Fruit fly (Drosophila melanogaster) whole organism, adult: ENCODE measurements around the gene RpS15Aa.

Experiments used
- CG11617 ChIP-seq: fragments of 200-800 bp; sonication (Bioruptor generic); optimal IDR thresholded peaks from 2 replicates; lab custom pipeline; 2017; ENCODE audit warnings: mild to moderate bottlenecking, missing biosample characterization, missing genetic modification reagents, missing genetic modification characterization
- CG12768 ChIP-seq: fragments of 200-800 bp; sonication (Bioruptor generic); optimal IDR thresholded peaks from 2 replicates; lab custom pipeline; 2017; ENCODE audit warnings: missing biosample characterization, missing genetic modification characterization, mild to moderate bottlenecking, moderate library complexity, missing genetic modification reagents
- CG14711 ChIP-seq: fragments of 200-800 bp; sonication (Bioruptor generic); optimal IDR thresholded peaks from 2 replicates; lab custom pipeline; 2018; ENCODE audit warnings: missing biosample characterization, mild to moderate bottlenecking, missing genetic modification characterization, moderate library complexity
- CG1620 ChIP-seq: fragments of 200-800 bp; sonication (Bioruptor generic); optimal IDR thresholded peaks from 2 replicates; lab custom pipeline; 2016; ENCODE audit warnings: missing biosample characterization, missing genetic modification characterization
- CG33017 ChIP-seq: fragments of 200-800 bp; sonication (Bioruptor generic); optimal IDR thresholded peaks from 2 replicates; lab custom pipeline; 2018; ENCODE audit warnings: missing biosample characterization, mild to moderate bottlenecking, missing genetic modification characterization, moderate library complexity
- CG5204 ChIP-seq: fragments of 200-800 bp; sonication (Bioruptor generic); optimal IDR thresholded peaks from 2 replicates; lab custom pipeline; 2016; ENCODE audit warnings: missing biosample characterization, missing genetic modification characterization
- CG7045 ChIP-seq: fragments of 200-800 bp; sonication (Bioruptor generic); optimal IDR thresholded peaks from 2 replicates; lab custom pipeline; 2017; ENCODE audit warnings: missing biosample characterization, mild to moderate bottlenecking, missing genetic modification characterization
- CG7101 ChIP-seq: fragments of 200-800 bp; sonication (Bioruptor generic); optimal IDR thresholded peaks from 2 replicates; lab custom pipeline; 2018; ENCODE audit warnings: missing biosample characterization, mild to moderate bottlenecking, missing genetic modification characterization, moderate library complexity
- Clk ChIP-seq: fragments of 200-800 bp; sonication (Bioruptor generic); optimal IDR thresholded peaks from 2 replicates; lab custom pipeline; 2017; ENCODE audit warnings: missing biosample characterization, missing genetic modification characterization
- Crg-1 ChIP-seq: fragments of 200-800 bp; sonication (Bioruptor generic); optimal IDR thresholded peaks from 2 replicates; lab custom pipeline; 2016; ENCODE audit warnings: missing biosample characterization, missing genetic modification characterization
- Hr96 ChIP-seq: fragments of 200-800 bp; sonication (Bioruptor generic); optimal IDR thresholded peaks from 2 replicates; lab custom pipeline; 2016; ENCODE audit warnings: missing biosample characterization, missing genetic modification characterization
- Mnt ChIP-seq: fragments of 200-800 bp; sonication (Bioruptor generic); optimal IDR thresholded peaks from 2 replicates; lab custom pipeline; 2016; ENCODE audit warnings: missing biosample characterization, mild to moderate bottlenecking, missing genetic modification characterization
- bab1 ChIP-seq: fragments of 200-800 bp; sonication (Bioruptor generic); optimal IDR thresholded peaks from 3 replicates; lab custom pipeline; 2019; ENCODE audit warnings: missing biosample characterization, mild to moderate bottlenecking, missing genetic modification characterization, moderate library complexity
- cic ChIP-seq: fragments of 200-800 bp; sonication (Bioruptor generic); optimal IDR thresholded peaks from 2 replicates; lab custom pipeline; 2017; ENCODE audit warnings: missing biosample characterization, mild to moderate bottlenecking, missing genetic modification characterization, moderate library complexity
- cnc ChIP-seq, 2 experiments: fragments of >200 bp; optimal IDR thresholded peaks; 2 replicates each; lab custom pipeline; 2017
- kay ChIP-seq: fragments of 200-800 bp; sonication (Bioruptor generic); peaks from one replicate; lab custom pipeline; 2016; ENCODE audit warnings: missing biosample characterization, missing genetic modification characterization, borderline replicate concordance
- ovo ChIP-seq: fragments of 200-800 bp; sonication (Bioruptor generic); optimal IDR thresholded peaks from 2 replicates; lab custom pipeline; 2016; ENCODE audit warnings: missing biosample characterization, missing genetic modification characterization
- pad ChIP-seq: fragments of 200-800 bp; sonication (Bioruptor generic); optimal IDR thresholded peaks from 3 replicates; lab custom pipeline; 2017; ENCODE audit warnings: missing biosample characterization, missing genetic modification characterization, mild to moderate bottlenecking, moderate library complexity, missing genetic modification reagents
- tj ChIP-seq: fragments of 200-800 bp; sonication (Bioruptor generic); optimal IDR thresholded peaks from 3 replicates; lab custom pipeline; 2017; ENCODE audit warnings: missing biosample characterization, mild to moderate bottlenecking, missing genetic modification characterization, moderate library complexity
- toe ChIP-seq: fragments of 200-800 bp; sonication (Bioruptor generic); optimal IDR thresholded peaks from 2 replicates; lab custom pipeline; 2016; ENCODE audit warnings: missing biosample characterization, missing genetic modification characterization

Gene RpS15Aa

dm6 chrX:13314323-13314722, 23.2 kb downstream of the RpS15Aa start:
- TF ChIP-seq CG5204 (GFP tag; lab: Kevin White, UChicago): no peak
- TF ChIP-seq Hr96: no peak
- no peak for TF ChIP-seq CG14711 (tag; lab: Kevin White, UChicago)
- no peak for TF ChIP-seq bab1
- no peak for TF ChIP-seq cic
- TF ChIP-seq Mnt (GFP tag; lab: Kevin White, UChicago): no peak
- no peak for TF ChIP-seq CG7101 (tag; lab: Kevin White, UChicago)
- no peak for TF ChIP-seq tj
- TF ChIP-seq CG12768 (GFP tag; lab: Kevin White, UChicago): no peak
- no peak for TF ChIP-seq CG11617 (GFP tag; lab: Kevin White, UChicago)
- no peak for TF ChIP-seq CG1620 (GFP tag; lab: Kevin White, UChicago)

- no peak for TF ChIP-seq CG1620 (GFP tag; lab: Kevin White, UChicago)
- TF ChIP-seq CG7045 (GFP tag; lab: Kevin White, UChicago): no peak
Measured at dm6 chrX:13313133-13313532, 24.4 kb downstream of the RpS15Aa start.

dm6 chrX:13312200-13312599, 25.3 kb downstream of the RpS15Aa start:
- TF ChIP-seq Crg-1 (GFP tag; lab: Kevin White, UChicago): no peak
- peak; percentile 6 for TF ChIP-seq CG12768 (GFP tag; lab: Kevin White, UChicago)
- TF ChIP-seq cnc (optimal IDR thresholded peaks at IDR 0.05; lab: Kevin White, UChicago): no peak
- peak; percentile 24 for TF ChIP-seq CG11617 (GFP tag; lab: Kevin White, UChicago)
- peak; percentile 32 for TF ChIP-seq CG7045 (GFP tag; lab: Kevin White, UChicago)
- peak; percentile 56 for TF ChIP-seq CG7101 (tag; lab: Kevin White, UChicago)
- TF ChIP-seq tj: peak; percentile 32
- peak; percentile 39 for TF ChIP-seq CG14711 (tag; lab: Kevin White, UChicago)
- no peak for TF ChIP-seq Mnt (GFP tag; lab: Kevin White, UChicago)
- no peak for TF ChIP-seq Hr96
- no peak for TF ChIP-seq bab1
- peak; percentile 4 for TF ChIP-seq CG33017 (tag; lab: Kevin White, UChicago)
- TF ChIP-seq pad (GFP tag; lab: Kevin White, UChicago): peak; percentile 9
- TF ChIP-seq ovo (GFP tag; lab: Kevin White, UChicago): no peak
- TF ChIP-seq cic: no peak
- TF ChIP-seq Clk (GFP tag; lab: Kevin White, UChicago): no peak
- no peak for TF ChIP-seq toe (GFP tag; lab: Kevin White, UChicago)
- TF ChIP-seq kay (GFP tag; lab: Kevin White, UChicago): no peak
- TF ChIP-seq CG1620 (GFP tag; lab: Kevin White, UChicago): no peak
- TF ChIP-seq CG5204 (GFP tag; lab: Kevin White, UChicago): no peak

dm6 chrX:13310764-13311163, 26.7 kb downstream of the RpS15Aa start:
- no peak for TF ChIP-seq Crg-1 (GFP tag; lab: Kevin White, UChicago)
- peak; percentile 42 for TF ChIP-seq CG12768 (GFP tag; lab: Kevin White, UChicago)
- peak; percentile 17 for TF ChIP-seq Hr96
- no peak for TF ChIP-seq kay (GFP tag; lab: Kevin White, UChicago)
- TF ChIP-seq pad (GFP tag; lab: Kevin White, UChicago): peak; percentile 38
- TF ChIP-seq CG11617 (GFP tag; lab: Kevin White, UChicago): no peak
- TF ChIP-seq CG7101 (tag; lab: Kevin White, UChicago): peak; percentile 42
- TF ChIP-seq CG33017 (tag; lab: Kevin White, UChicago): peak; percentile 18
- peak; percentile 66 for TF ChIP-seq cic
- no peak for TF ChIP-seq Mnt (GFP tag; lab: Kevin White, UChicago)

dm6 chrX:13307189-13307588, 30.3 kb downstream of the RpS15Aa start:
- peak; percentile 5 for TF ChIP-seq Hr96
- peak; percentile 44 for TF ChIP-seq kay (GFP tag; lab: Kevin White, UChicago)
- TF ChIP-seq CG1620 (GFP tag; lab: Kevin White, UChicago): no peak
- peak; percentile 58 for TF ChIP-seq CG11617 (GFP tag; lab: Kevin White, UChicago)
- TF ChIP-seq cic: no peak
- TF ChIP-seq bab1: no peak
- no peak for TF ChIP-seq CG5204 (GFP tag; lab: Kevin White, UChicago)
- TF ChIP-seq Mnt (GFP tag; lab: Kevin White, UChicago): no peak
- no peak for TF ChIP-seq CG14711 (tag; lab: Kevin White, UChicago)
- peak; percentile 3 for TF ChIP-seq ovo (GFP tag; lab: Kevin White, UChicago)
- TF ChIP-seq tj: peak; percentile 20
- no peak for TF ChIP-seq Clk (GFP tag; lab: Kevin White, UChicago)
- TF ChIP-seq CG7101 (tag; lab: Kevin White, UChicago): peak; percentile 3

- TF ChIP-seq cnc (optimal IDR thresholded peaks at IDR 0.05; lab: Kevin White, UChicago) (no peak), tj (peak; percentile 21), kay (GFP tag; lab: Kevin White, UChicago) (no peak), bab1 (peak; percentile 28), cic (no peak), ovo (GFP tag; lab: Kevin White, UChicago) (peak; percentile 29), CG7101 (tag; lab: Kevin White, UChicago) (no peak), Mnt (GFP tag; lab: Kevin White, UChicago) (peak; percentile 12), CG7045 (GFP tag; lab: Kevin White, UChicago) (no peak), CG12768 (GFP tag; lab: Kevin White, UChicago) (no peak), Hr96 (no peak)
Measured at dm6 chrX:13305323-13305722, 32.2 kb downstream of the RpS15Aa start.
